Fruit fly (Drosophila melanogaster): ENCODE data around the gene CG12947.

dm6 chr3R:9756187-9756586 lies 23.7 kb upstream of the CG12947 start, which contains the start of the genes Alg12 and Rpt3R:
- TF ChIP-seq insv (optimal IDR thresholded peaks at IDR 0.05) (no peak), ttk (optimal IDR thresholded peaks at IDR 0.05) (no peak), Myc (optimal IDR thresholded peaks at IDR 0.05) (no peak), h (optimal IDR thresholded peaks at IDR 0.05) (no peak), Sin3A (optimal IDR thresholded peaks at IDR 0.05) (no peak), psq (optimal IDR thresholded peaks at IDR 0.05) (no peak)
